Fruit fly (Drosophila melanogaster) whole organism, embryonic: ENCODE data around the gene kin17.

Source experiments
- Antp ChIP-seq: fragments of 200-800 bp; sonication (Bioruptor generic); optimal IDR thresholded peaks from 3 replicates; lab custom pipeline; 2016; ENCODE audit warnings: missing biosample characterization, missing genetic modification characterization
- CG10274 ChIP-seq: fragments of 200-800 bp; sonication (Bioruptor generic); optimal IDR thresholded peaks from 3 replicates; lab custom pipeline; 2017; ENCODE audit warnings: missing biosample characterization, mild to moderate bottlenecking, missing genetic modification characterization
- CG10543 ChIP-seq: fragments of 200-800 bp; sonication (Bioruptor generic); optimal IDR thresholded peaks from 3 replicates; lab custom pipeline; 2017; ENCODE audit warnings: missing biosample characterization, mild to moderate bottlenecking, missing genetic modification characterization, moderate library complexity
- CG11247 ChIP-seq: fragments of 200-800 bp; sonication (Bioruptor generic); IDR thresholded peaks from 2 replicates; pipeline ENCODE4 v1.3.6; 2022; ENCODE audit warnings: missing biosample characterization, missing genetic modification characterization
- CG12071 ChIP-seq: fragments of 200-800 bp; sonication (Bioruptor generic); optimal IDR thresholded peaks from 3 replicates; lab custom pipeline; 2018; ENCODE audit warnings: missing biosample characterization, mild to moderate bottlenecking, missing genetic modification characterization
- CG12219 ChIP-seq: fragments of 200-800 bp; sonication (Bioruptor generic); optimal IDR thresholded peaks from 3 replicates; lab custom pipeline; 2018; ENCODE audit warnings: missing biosample characterization, mild to moderate bottlenecking, missing genetic modification characterization
- CG13123 ChIP-seq: fragments of 200-800 bp; sonication (Bioruptor generic); optimal IDR thresholded peaks from 2 replicates; lab custom pipeline; 2016; ENCODE audit warnings: missing biosample characterization, missing genetic modification characterization
- CG13287 ChIP-seq: fragments of 200-800 bp; sonication (Bioruptor generic); IDR thresholded peaks from 2 replicates; pipeline ENCODE4 v1.3.6; 2022; ENCODE audit warnings: missing biosample characterization, missing genetic modification characterization; ENCODE audit not compliant: partially characterized antibody
- CG14965 ChIP-seq: fragments of 200-800 bp; sonication (Bioruptor generic); optimal IDR thresholded peaks from 2 replicates; lab custom pipeline; 2016; ENCODE audit warnings: missing biosample characterization, missing genetic modification characterization, borderline replicate concordance
- CG1647 ChIP-seq: fragments of 200-800 bp; sonication (Bioruptor generic); optimal IDR thresholded peaks from 3 replicates; lab custom pipeline; 2016; ENCODE audit warnings: missing biosample characterization, missing genetic modification characterization
- CG16813 ChIP-seq: fragments of 200-800 bp; sonication (Bioruptor generic); IDR thresholded peaks from 3 replicates; pipeline ENCODE4 v1.3.6; 2022; ENCODE audit warnings: missing biosample characterization, missing genetic modification characterization; ENCODE audit not compliant: partially characterized antibody
- CG2129 ChIP-seq: fragments of 200-800 bp; sonication (Bioruptor generic); IDR thresholded peaks from 2 replicates; pipeline ENCODE4 v1.3.6; 2022; ENCODE audit warnings: missing biosample characterization, missing genetic modification characterization; ENCODE audit not compliant: partially characterized antibody
- CG2202 ChIP-seq: fragments of 200-800 bp; sonication (Bioruptor generic); optimal IDR thresholded peaks from 2 replicates; lab custom pipeline; 2018; ENCODE audit warnings: missing biosample characterization, mild to moderate bottlenecking, missing genetic modification characterization
- CG31224 ChIP-seq: fragments of 200-800 bp; sonication (Bioruptor generic); IDR thresholded peaks from 2 replicates; pipeline ENCODE4 v1.3.6; 2022; ENCODE audit warnings: missing biosample characterization, missing genetic modification characterization
- CG32772 ChIP-seq: fragments of 200-800 bp; sonication (Bioruptor generic); IDR thresholded peaks from 2 replicates; pipeline ENCODE4 v1.3.6; 2022; ENCODE audit warnings: missing biosample characterization, missing genetic modification characterization
- CG33213 ChIP-seq: fragments of 200-800 bp; sonication (Bioruptor generic); optimal IDR thresholded peaks from 3 replicates; lab custom pipeline; 2016; ENCODE audit warnings: missing biosample characterization, missing genetic modification characterization
- CG6654 ChIP-seq: fragments of 200-800 bp; sonication (Bioruptor generic); optimal IDR thresholded peaks from 2 replicates; lab custom pipeline; 2017; ENCODE audit warnings: missing biosample characterization, mild to moderate bottlenecking, missing genetic modification characterization
- CG9817 ChIP-seq: fragments of 200-800 bp; sonication (Bioruptor generic); optimal IDR thresholded peaks from 2 replicates; lab custom pipeline; 2018; ENCODE audit warnings: missing biosample characterization, mild to moderate bottlenecking, missing genetic modification characterization, moderate library complexity
- Deaf1 ChIP-seq: fragments of 200-800 bp; optimal IDR thresholded peaks from 3 replicates; lab custom pipeline; 2019; ENCODE audit warnings: missing biosample characterization, mild to moderate bottlenecking, missing genetic modification characterization, moderate library complexity
- Dref ChIP-seq: fragments of 200-800 bp; sonication (Bioruptor generic); IDR thresholded peaks from 2 replicates; pipeline ENCODE4 v1.3.6; 2022; ENCODE audit warnings: missing biosample characterization, missing genetic modification characterization
- MBD-R2 ChIP-seq: fragments of 200-800 bp; sonication (Bioruptor generic); IDR thresholded peaks from 2 replicates; pipeline ENCODE4 v1.3.6; 2022; ENCODE audit warnings: missing biosample characterization, missing genetic modification characterization
- MESR4 ChIP-seq: fragments of 200-800 bp; sonication (Bioruptor generic); optimal IDR thresholded peaks from 2 replicates; lab custom pipeline; 2018; ENCODE audit warnings: missing biosample characterization, mild to moderate bottlenecking, missing genetic modification characterization, moderate library complexity
- Mrtf ChIP-seq: fragments of 200-800 bp; sonication (Bioruptor generic); IDR thresholded peaks from 3 replicates; pipeline ENCODE4 v1.3.6; 2022; ENCODE audit warnings: missing biosample characterization, missing genetic modification characterization
- NC2β ChIP-seq: fragments of 200-800 bp; sonication (Bioruptor generic); optimal IDR thresholded peaks from 2 replicates; lab custom pipeline; 2016; ENCODE audit warnings: missing biosample characterization, missing genetic modification characterization
- Neu2 ChIP-seq: fragments of 200-800 bp; sonication (Bioruptor generic); optimal IDR thresholded peaks from 3 replicates; lab custom pipeline; 2016; ENCODE audit warnings: missing biosample characterization, missing genetic modification characterization, borderline replicate concordance
- Rfx ChIP-seq: fragments of 200-800 bp; sonication (Bioruptor generic); IDR thresholded peaks from 2 replicates; pipeline ENCODE4 v1.3.6; 2022; ENCODE audit warnings: missing biosample characterization, missing genetic modification characterization
- Sry-β ChIP-seq: fragments of 200-800 bp; sonication (Bioruptor generic); optimal IDR thresholded peaks from 2 replicates; lab custom pipeline; 2018; ENCODE audit warnings: missing biosample characterization, mild to moderate bottlenecking, missing genetic modification characterization, moderate library complexity
- Sry-δ ChIP-seq: fragments of 200-800 bp; sonication (Bioruptor generic); optimal IDR thresholded peaks from 2 replicates; lab custom pipeline; 2016; ENCODE audit warnings: missing biosample characterization, missing genetic modification characterization
- Xrp1 ChIP-seq: fragments of 200-800 bp; sonication (Bioruptor generic); IDR thresholded peaks from 2 replicates; pipeline ENCODE4 v1.3.6; 2022; ENCODE audit warnings: missing biosample characterization, missing genetic modification characterization
- ash1 ChIP-seq: fragments of 200-800 bp; sonication (Bioruptor generic); optimal IDR thresholded peaks from 2 replicates; lab custom pipeline; 2018; ENCODE audit warnings: missing biosample characterization, mild to moderate bottlenecking, missing genetic modification characterization
- bab2 ChIP-seq: fragments of 200-800 bp; sonication (Bioruptor generic); optimal IDR thresholded peaks from 2 replicates; lab custom pipeline; 2016; ENCODE audit warnings: missing biosample characterization, missing genetic modification characterization
- bigmax ChIP-seq: fragments of 200-800 bp; sonication (Bioruptor generic); optimal IDR thresholded peaks from 2 replicates; lab custom pipeline; 2018; ENCODE audit warnings: missing biosample characterization, mild to moderate bottlenecking, missing genetic modification characterization
- dmrt99B ChIP-seq: fragments of 200-800 bp; sonication (Bioruptor generic); optimal IDR thresholded peaks from 2 replicates; lab custom pipeline; 2018; ENCODE audit warnings: missing biosample characterization, mild to moderate bottlenecking, missing genetic modification characterization, moderate library complexity
- dysf ChIP-seq: fragments of 200-800 bp; sonication (Bioruptor generic); IDR thresholded peaks from 3 replicates; pipeline ENCODE4 v1.3.6; 2022; ENCODE audit warnings: missing biosample characterization, missing genetic modification characterization
- ham ChIP-seq: fragments of 200-800 bp; sonication (Bioruptor generic); IDR thresholded peaks from 2 replicates; pipeline ENCODE4 v1.3.6; 2022; ENCODE audit warnings: missing biosample characterization, missing genetic modification characterization
- hth ChIP-seq: fragments of >200 bp; optimal IDR thresholded peaks from 2 replicates; lab custom pipeline; 2017; ENCODE audit warnings: inconsistent platforms
- lov ChIP-seq, 2 experiments: fragments of 200-800 bp in 1 of 2; fragments of >200 bp in 1 of 2; sonication (Bioruptor generic) in 1 of 2; IDR thresholded peaks in 1 of 2; optimal IDR thresholded peaks in 1 of 2; 2 replicates in 1 of 2; 3 replicates in 1 of 2; pipeline versions ENCODE4 v1.3.6 to Lab custom; 2017 to 2022; ENCODE audit warnings: missing biosample characterization in 1 of 2, missing genetic modification characterization in 1 of 2
- nerfin-2 ChIP-seq: fragments of 200-800 bp; sonication (Bioruptor generic); IDR thresholded peaks from 2 replicates; pipeline ENCODE4 v1.3.6; 2022; ENCODE audit warnings: missing biosample characterization, missing genetic modification characterization; ENCODE audit not compliant: partially characterized antibody
- org-1 ChIP-seq: fragments of 200-800 bp; sonication (Bioruptor generic); optimal IDR thresholded peaks from 2 replicates; lab custom pipeline; 2017; ENCODE audit warnings: missing biosample characterization, missing genetic modification characterization
- p53 ChIP-seq: fragments of 200-800 bp; sonication (Bioruptor generic); optimal IDR thresholded peaks from 2 replicates; lab custom pipeline; 2016; ENCODE audit warnings: missing biosample characterization, missing genetic modification characterization
- pho ChIP-seq: fragments of 200-800 bp; sonication (Bioruptor generic); optimal IDR thresholded peaks from 2 replicates; lab custom pipeline; 2016; ENCODE audit warnings: missing biosample characterization, missing genetic modification characterization
- pita ChIP-seq: fragments of 200-800 bp; sonication (Bioruptor generic); optimal IDR thresholded peaks from 2 replicates; lab custom pipeline; 2017; ENCODE audit warnings: missing biosample characterization, mild to moderate bottlenecking, missing genetic modification characterization
- schlank ChIP-seq: fragments of 200-800 bp; sonication (Bioruptor generic); optimal IDR thresholded peaks from 2 replicates; lab custom pipeline; 2018; ENCODE audit warnings: missing biosample characterization, mild to moderate bottlenecking, missing genetic modification characterization
- sqz ChIP-seq: fragments of 200-800 bp; sonication (Bioruptor generic); optimal IDR thresholded peaks from 3 replicates; lab custom pipeline; 2018; ENCODE audit warnings: missing biosample characterization, mild to moderate bottlenecking, missing genetic modification characterization
- trem ChIP-seq: fragments of 200-800 bp; optimal IDR thresholded peaks from 3 replicates; lab custom pipeline; 2019; ENCODE audit warnings: missing biosample characterization, mild to moderate bottlenecking, missing genetic modification characterization, moderate library complexity
- unpg ChIP-seq: fragments of 200-800 bp; sonication (Bioruptor generic); optimal IDR thresholded peaks from 3 replicates; lab custom pipeline; 2018; ENCODE audit warnings: missing biosample characterization, mild to moderate bottlenecking, missing genetic modification characterization, moderate library complexity
- usp ChIP-seq: fragments of >200 bp; optimal IDR thresholded peaks from 2 replicates; lab custom pipeline; 2017; ENCODE audit warnings: missing biosample characterization, missing genetic modification characterization

Gene kin17

DNA sequence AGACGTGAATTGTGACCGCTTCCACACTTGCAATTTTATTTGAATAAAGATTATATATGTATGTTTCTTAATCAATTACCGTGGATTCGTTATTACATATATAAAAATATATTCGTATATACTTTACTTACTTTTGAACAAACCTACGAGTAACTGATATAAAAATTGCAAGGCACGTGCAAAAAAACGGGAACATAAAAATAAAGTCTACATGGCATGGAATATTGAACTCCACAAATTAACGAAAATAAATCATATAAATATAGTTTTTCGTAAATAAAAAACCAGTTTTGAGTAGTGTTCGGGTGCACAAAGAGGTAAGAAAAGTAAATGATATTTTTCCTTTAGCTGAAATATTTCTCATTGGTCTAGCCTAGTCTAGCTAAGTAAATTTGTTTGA lies 14.3 kb upstream of the kin17 start, which contains the start of gene Spn77Bc:
Gene Spn77Bc, plus strand, starts transcription at position 301 of the 400 bp plus-strand sequence.
- no peak for TF ChIP-seq schlank
- no peak for TF ChIP-seq CG33213 (GFP tag; lab: Kevin White, UChicago)
- no peak for TF ChIP-seq Neu2 (GFP tag; lab: Kevin White, UChicago)
- no peak for TF ChIP-seq Deaf1 (tag; lab: Kevin White, UChicago)

DNA sequence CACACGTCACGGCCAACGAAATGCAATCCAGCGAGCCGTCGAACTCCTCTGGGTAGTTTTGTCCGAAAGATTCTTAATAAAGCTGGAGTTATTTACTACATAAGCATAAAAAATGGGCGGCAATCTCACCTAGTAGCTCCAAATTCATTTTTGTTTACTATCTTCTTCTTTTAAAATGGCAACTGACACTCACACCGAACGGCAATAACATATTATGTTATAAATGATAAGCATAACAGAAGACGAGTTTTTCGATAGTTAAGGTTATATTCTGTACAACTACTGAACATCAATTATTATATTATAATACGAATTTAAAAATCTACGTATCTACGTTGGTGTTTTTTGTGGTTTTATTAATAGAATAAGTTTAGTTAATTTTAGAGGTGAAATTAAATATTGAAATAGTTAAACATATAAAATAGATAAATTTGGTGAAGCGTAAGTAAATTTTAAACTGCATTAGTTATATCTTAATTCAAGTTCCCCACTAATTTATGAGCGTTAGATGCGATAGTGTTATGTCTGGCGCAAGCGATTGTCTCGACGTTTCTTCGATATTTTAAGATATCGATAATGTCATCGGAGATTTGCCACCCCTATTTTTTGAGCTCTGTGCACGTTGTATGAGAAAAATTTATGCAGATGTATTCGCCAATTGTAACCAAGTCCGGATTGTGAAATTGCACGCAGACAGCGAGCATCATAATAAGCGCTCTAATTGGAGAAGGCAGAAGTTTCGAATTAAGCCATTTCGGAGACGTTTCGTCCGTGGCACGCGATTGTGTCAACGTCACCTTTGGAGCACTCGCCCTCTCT lies 8.6 kb upstream of the kin17 start, which contains the start of the genes Rbbp5 and eRF1:
Gene Rbbp5, minus strand, starts transcription at position 181 of the 819 bp plus-strand sequence.
Gene eRF1, plus strand, starts transcription at position 594 of the 819 bp plus-strand sequence.
- TF ChIP-seq nerfin-2 (GFP tag; lab: Robert Waterston, UW) (peak; percentile 87), Antp (peak; percentile 53), CG32772 (GFP tag; lab: Robert Waterston, UW) (peak; percentile 84), pita (GFP tag; lab: Kevin White, UChicago) (no peak), CG12071 (GFP tag; lab: Kevin White, UChicago) (no peak), bigmax (GFP tag; lab: Kevin White, UChicago) (peak; percentile 78), CG11247 (GFP tag; lab: Robert Waterston, UW) (no peak), bab2 (peak; percentile 60), CG13123 (peak; percentile 71), CG10274 (no peak), CG31224 (GFP tag; lab: Robert Waterston, UW) (no peak; the same call in 1 of the 2 replicates), p53 (GFP tag; lab: Kevin White, UChicago) (no peak), CG9817 (tag; lab: Kevin White, UChicago) (peak; percentile 83), org-1 (GFP tag; lab: Kevin White, UChicago) (no peak), Rfx (GFP tag; lab: Robert Waterston, UW) (no peak; the same call in 1 of the 2 replicates), sqz (no peak), lov (optimal IDR thresholded peaks at IDR 0.05; lab: Kevin White, UChicago) (no peak), lov (GFP tag; IDR thresholded peaks at IDR 0.05; lab: Robert Waterston, UW) (peak; percentile 64; the same call in 2 of the 3 replicates), ham (peak; percentile 47; the same call in 1 of the 2 replicates), Sry-β (no peak), CG16813 (peak; percentile 94), Dref (GFP tag; lab: Robert Waterston, UW) (peak; percentile 92), Mrtf (no peak), hth (lab: Kevin White, UChicago) (no peak), CG1647 (GFP tag; lab: Kevin White, UChicago) (peak; percentile 62), Xrp1 (GFP tag; lab: Robert Waterston, UW) (peak; percentile 80), dysf (GFP tag; lab: Robert Waterston, UW) (peak; percentile 81; the same call in 2 of the 3 replicates), CG2202 (tag; lab: Kevin White, UChicago) (no peak), usp (GFP tag; lab: Kevin White, UChicago) (no peak), CG12219 (GFP tag; lab: Kevin White, UChicago) (no peak), ash1 (GFP tag; lab: Kevin White, UChicago) (no peak), CG14965 (no peak), CG10543 (GFP tag; lab: Kevin White, UChicago) (peak; percentile 68), CG6654 (GFP tag; lab: Kevin White, UChicago) (no peak), unpg (GFP tag; lab: Kevin White, UChicago) (peak; percentile 73), CG2129 (GFP tag; lab: Robert Waterston, UW) (peak; percentile 73), pho (peak; percentile 61), CG13287 (GFP tag; lab: Robert Waterston, UW) (peak; percentile 86), MBD-R2 (peak; percentile 70), MESR4 (GFP tag; lab: Kevin White, UChicago) (peak; percentile 88), trem (peak; percentile 80), dmrt99B (tag; lab: Kevin White, UChicago) (no peak), Sry-δ (GFP tag; lab: Kevin White, UChicago) (peak; percentile 94), NC2β (GFP tag; lab: Kevin White, UChicago) (no peak)
